Fruit fly (Drosophila melanogaster) whole organism, wandering third instar larva: Measurements from ENCODE around the gene PSMG1.
A peak's percentile ranks its signal among the peaks of the same experiment; 100 is the strongest.

Source experiments
- Abd-B ChIP-seq: fragments of >200 bp; optimal IDR thresholded peaks from 2 replicates; lab custom pipeline; 2017; ENCODE audit warnings: missing biosample characterization, missing genetic modification characterization
- CG32264 ChIP-seq: fragments of 200-800 bp; sonication (Bioruptor generic); optimal IDR thresholded peaks from 2 replicates; lab custom pipeline; 2016; ENCODE audit warnings: missing biosample characterization, missing genetic modification characterization
- CG9705 ChIP-seq: fragments of 200-800 bp; sonication (Bioruptor generic); optimal IDR thresholded peaks from 2 replicates; lab custom pipeline; 2018; ENCODE audit warnings: missing biosample characterization, mild to moderate bottlenecking, missing genetic modification characterization
- Dfd ChIP-seq: fragments of >200 bp; optimal IDR thresholded peaks from 2 replicates; lab custom pipeline; 2017; ENCODE audit warnings: missing biosample characterization, missing genetic modification characterization
- Dif ChIP-seq: fragments of 200-275, 200-300 bp; sonication (Bioruptor generic); optimal IDR thresholded peaks from 2 replicates; lab custom pipeline; 2018; ENCODE audit warnings: missing biosample characterization, missing genetic modification characterization; ENCODE audit not compliant: partially characterized antibody
- HLH106 ChIP-seq: fragments of 200-800 bp; optimal IDR thresholded peaks from 3 replicates; lab custom pipeline; 2019; ENCODE audit warnings: missing biosample characterization, mild to moderate bottlenecking, missing genetic modification characterization, moderate library complexity
- Hnf4 ChIP-seq: fragments of 200-800 bp; sonication (Bioruptor generic); optimal IDR thresholded peaks from 2 replicates; lab custom pipeline; 2016; ENCODE audit warnings: missing biosample characterization, mild to moderate bottlenecking, missing genetic modification characterization
- Hr78 ChIP-seq: fragments of >200 bp; optimal IDR thresholded peaks from 2 replicates; lab custom pipeline; 2017; ENCODE audit warnings: missing biosample characterization, missing genetic modification characterization
- Hr83 ChIP-seq: fragments of 200-300 bp; sonication (Bioruptor generic); optimal IDR thresholded peaks from 2 replicates; lab custom pipeline; 2016; ENCODE audit warnings: missing biosample characterization, mild to moderate bottlenecking, missing genetic modification characterization, moderate library complexity; ENCODE audit not compliant: poor library complexity, severe bottlenecking
- Jra ChIP-seq: sonication (Bioruptor generic); optimal IDR thresholded peaks from 2 replicates; lab custom pipeline; 2016; ENCODE audit warnings: missing biosample characterization, missing genetic modification characterization
- Mio ChIP-seq: sonication (Bioruptor generic); optimal IDR thresholded peaks from 2 replicates; lab custom pipeline; 2016; ENCODE audit warnings: missing biosample characterization, missing genetic modification characterization
- Myc ChIP-seq: fragments of >200 bp; optimal IDR thresholded peaks from 2 replicates; lab custom pipeline; 2017
- N ChIP-seq: fragments of >200 bp; optimal IDR thresholded peaks from 2 replicates; lab custom pipeline; 2018; ENCODE audit warnings: missing biosample characterization, missing external identifiers, missing genetic modification characterization
- OdsH ChIP-seq: fragments of 200-800 bp; sonication (Bioruptor generic); optimal IDR thresholded peaks from 2 replicates; lab custom pipeline; 2016; ENCODE audit warnings: missing biosample characterization, mild to moderate bottlenecking, missing genetic modification characterization
- Rel ChIP-seq, 2 experiments: fragments of 200-800 bp; sonication (Bioruptor generic) in 1 of 2; optimal IDR thresholded peaks; 2 replicates in 1 of 2; 3 replicates in 1 of 2; lab custom pipeline; 2016 to 2019; ENCODE audit warnings: mild to moderate bottlenecking in 2 of 2, missing biosample characterization in 2 of 2, missing genetic modification characterization in 2 of 2, moderate library complexity in 1 of 2
- Sp1 ChIP-seq: fragments of 200-800 bp; sonication (Bioruptor generic); optimal IDR thresholded peaks from 3 replicates; lab custom pipeline; 2019; ENCODE audit warnings: missing biosample characterization, mild to moderate bottlenecking, missing genetic modification characterization, moderate library complexity
- Vsx2 ChIP-seq: fragments of 200-300, 225-300 bp; sonication (Bioruptor generic); optimal IDR thresholded peaks from 2 replicates; lab custom pipeline; 2018; ENCODE audit warnings: missing biosample characterization, missing genetic modification characterization; ENCODE audit not compliant: partially characterized antibody
- br ChIP-seq: fragments of 200-800 bp; sonication (Bioruptor generic); optimal IDR thresholded peaks from 2 replicates; lab custom pipeline; 2016; ENCODE audit warnings: missing biosample characterization, missing genetic modification characterization
- brk ChIP-seq: fragments of 200-800 bp; sonication (Bioruptor generic); optimal IDR thresholded peaks from 2 replicates; lab custom pipeline; 2016; ENCODE audit warnings: missing biosample characterization, mild to moderate bottlenecking, missing genetic modification characterization
- dl ChIP-seq, 2 experiments: fragments of 175-275, 200-275 bp in 1 of 2; fragments of 200-275 bp in 1 of 2; sonication (Bioruptor generic); optimal IDR thresholded peaks; lab custom pipeline; 2018; ENCODE audit warnings: mild to moderate bottlenecking in 2 of 2, missing biosample characterization in 2 of 2, missing genetic modification characterization in 2 of 2, moderate library complexity in 2 of 2; ENCODE audit not compliant: partially characterized antibody in 2 of 2, insufficient read depth in 1 of 2
- dmrt93B ChIP-seq: fragments of 200-800 bp; sonication (Bioruptor generic); optimal IDR thresholded peaks from 2 replicates; lab custom pipeline; 2018; ENCODE audit warnings: missing biosample characterization, mild to moderate bottlenecking, missing genetic modification characterization
- dsf ChIP-seq: sonication (Bioruptor generic); optimal IDR thresholded peaks from 2 replicates; lab custom pipeline; 2016; ENCODE audit warnings: missing biosample characterization, missing genetic modification characterization, borderline replicate concordance
- ey ChIP-seq: fragments of 200-800 bp; sonication (Bioruptor generic); optimal IDR thresholded peaks from 2 replicates; lab custom pipeline; 2016; ENCODE audit warnings: missing biosample characterization, missing genetic modification characterization
- foxo ChIP-seq, 2 experiments: fragments of 200-800 bp; sonication (Bioruptor generic); optimal IDR thresholded peaks; 2 replicates in 1 of 2; 3 replicates in 1 of 2; lab custom pipeline; 2016 to 2017; ENCODE audit warnings: missing biosample characterization in 2 of 2, missing genetic modification characterization in 2 of 2
- fru ChIP-seq: fragments of 200-800 bp; sonication (Bioruptor generic); optimal IDR thresholded peaks from 3 replicates; lab custom pipeline; 2016; ENCODE audit warnings: missing biosample characterization, mild to moderate bottlenecking, missing genetic modification characterization
- h ChIP-seq: fragments of 200-800 bp; sonication (Bioruptor generic); optimal IDR thresholded peaks from 3 replicates; lab custom pipeline; 2016; ENCODE audit warnings: missing biosample characterization, mild to moderate bottlenecking, missing genetic modification characterization
- jim ChIP-seq: fragments of 175-275, 200-325 bp; sonication (Bioruptor generic); optimal IDR thresholded peaks from 2 replicates; lab custom pipeline; 2016; ENCODE audit warnings: missing biosample characterization, mild to moderate bottlenecking, missing genetic modification characterization
- lola ChIP-seq: fragments of >200 bp; optimal IDR thresholded peaks from 2 replicates; lab custom pipeline; 2017; ENCODE audit warnings: missing biosample characterization, missing genetic modification characterization
- pan ChIP-seq: fragments of >200 bp; optimal IDR thresholded peaks from 2 replicates; lab custom pipeline; 2017
- psq ChIP-seq: fragments of 200-800 bp; sonication (Bioruptor generic); optimal IDR thresholded peaks from 3 replicates; lab custom pipeline; 2017; ENCODE audit warnings: missing biosample characterization, mild to moderate bottlenecking, missing genetic modification characterization, moderate library complexity
- rgr ChIP-seq: fragments of 200-800 bp; sonication (Bioruptor generic); optimal IDR thresholded peaks from 3 replicates; lab custom pipeline; 2016; ENCODE audit warnings: missing biosample characterization, mild to moderate bottlenecking, missing genetic modification characterization
- sage ChIP-seq: fragments of 200-800 bp; sonication (Bioruptor generic); optimal IDR thresholded peaks from 2 replicates; lab custom pipeline; 2016; ENCODE audit warnings: missing biosample characterization, mild to moderate bottlenecking, missing genetic modification characterization
- sv ChIP-seq: fragments of 200-800 bp; sonication (Bioruptor generic); optimal IDR thresholded peaks from 3 replicates; lab custom pipeline; 2016; ENCODE audit warnings: missing biosample characterization, missing genetic modification characterization
- tai ChIP-seq: sonication (Bioruptor generic); optimal IDR thresholded peaks from 2 replicates; lab custom pipeline; 2016; ENCODE audit warnings: missing biosample characterization, missing genetic modification characterization
- usp ChIP-seq: fragments of >200 bp; optimal IDR thresholded peaks from 2 replicates; lab custom pipeline; 2017; ENCODE audit warnings: missing biosample characterization, missing genetic modification characterization
- woc ChIP-seq: sonication (Bioruptor generic); optimal IDR thresholded peaks from 2 replicates; lab custom pipeline; 2016; ENCODE audit warnings: missing biosample characterization, mild to moderate bottlenecking, missing genetic modification characterization

PSMG1 gene

dm6 chr3R:5772433-5772832, 21.7 kb downstream of the PSMG1 start:
- TF ChIP-seq dmrt93B (GFP tag; lab: Kevin White, UChicago) (no peak), rgr (no peak), dl (GFP tag; optimal IDR thresholded peaks at IDR 0.05; lab: Kevin White, UChicago; ENCODE audit: insufficient read depth in 1 of 2, partially characterized antibody in 2 of 2) (no peak), dsf (GFP tag; lab: Kevin White, UChicago) (no peak), Jra (GFP tag; lab: Kevin White, UChicago) (no peak), Hnf4 (no peak), h (GFP tag; lab: Kevin White, UChicago) (no peak)

- TF ChIP-seq CG32264 (no peak), brk (GFP tag; lab: Kevin White, UChicago) (no peak), br (GFP tag; lab: Kevin White, UChicago) (no peak), tai (GFP tag; lab: Kevin White, UChicago) (no peak)
Observed at dm6 chr3R:5771614-5772202, 22.4 kb downstream of the PSMG1 start.

- TF ChIP-seq HLH106 (tag; lab: Kevin White, UChicago), result no peak
Observed at dm6 chr3R:5760980-5761379, 33.1 kb downstream of the PSMG1 start.

dm6 chr3R:5758624-5759209, 35.4 kb downstream of the PSMG1 start, which contains the start of gene Sec8:
Gene Sec8 (minus strand): TSS chr3R:5758997.
- TF ChIP-seq foxo (GFP tag; optimal IDR thresholded peaks at IDR 0.05; lab: Kevin White, UChicago) (no peak), CG9705 (GFP tag; lab: Kevin White, UChicago) (peak; percentile 5), sage (GFP tag; lab: Kevin White, UChicago) (no peak), Vsx2 (no peak), CG32264 (no peak), pan (lab: Kevin White, UChicago) (no peak), Sp1 (GFP tag; lab: Kevin White, UChicago) (no peak), brk (GFP tag; lab: Kevin White, UChicago) (no peak), Hnf4 (no peak), Jra (GFP tag; lab: Kevin White, UChicago) (peak; percentile 55), usp (no peak), Hr78 (GFP tag; lab: Kevin White, UChicago) (no peak), HLH106 (tag; lab: Kevin White, UChicago) (peak; percentile 59), ey (GFP tag; lab: Kevin White, UChicago) (peak; percentile 25), br (GFP tag; lab: Kevin White, UChicago) (no peak), rgr (no peak), OdsH (GFP tag; lab: Kevin White, UChicago) (peak; percentile 18), lola (GFP tag; lab: Kevin White, UChicago) (no peak), Dif (GFP tag; lab: Kevin White, UChicago) (no peak), Mio (GFP tag; lab: Kevin White, UChicago) (no peak), woc (GFP tag; lab: Kevin White, UChicago) (no peak), Abd-B (GFP tag; lab: Kevin White, UChicago) (no peak), Hr83 (peak; percentile 85), jim (GFP tag; lab: Kevin White, UChicago) (no peak), Dfd (GFP tag; lab: Kevin White, UChicago) (no peak), Rel (GFP tag; optimal IDR thresholded peaks at IDR 0.05; lab: Kevin White, UChicago) (no peak), Rel (tag; optimal IDR thresholded peaks at IDR 0.05; lab: Kevin White, UChicago) (no peak), fru (GFP tag; lab: Kevin White, UChicago) (no peak), sv (GFP tag; lab: Kevin White, UChicago) (no peak), psq (no peak), N (no peak), Myc (lab: Kevin White, UChicago) (no peak)
